Worm (Caenorhabditis elegans): ENCODE measurements around the gene H25K10.1.
A peak's percentile ranks its signal among the peaks of the same experiment; 100 is the strongest.

H25K10.1 gene

DNA sequence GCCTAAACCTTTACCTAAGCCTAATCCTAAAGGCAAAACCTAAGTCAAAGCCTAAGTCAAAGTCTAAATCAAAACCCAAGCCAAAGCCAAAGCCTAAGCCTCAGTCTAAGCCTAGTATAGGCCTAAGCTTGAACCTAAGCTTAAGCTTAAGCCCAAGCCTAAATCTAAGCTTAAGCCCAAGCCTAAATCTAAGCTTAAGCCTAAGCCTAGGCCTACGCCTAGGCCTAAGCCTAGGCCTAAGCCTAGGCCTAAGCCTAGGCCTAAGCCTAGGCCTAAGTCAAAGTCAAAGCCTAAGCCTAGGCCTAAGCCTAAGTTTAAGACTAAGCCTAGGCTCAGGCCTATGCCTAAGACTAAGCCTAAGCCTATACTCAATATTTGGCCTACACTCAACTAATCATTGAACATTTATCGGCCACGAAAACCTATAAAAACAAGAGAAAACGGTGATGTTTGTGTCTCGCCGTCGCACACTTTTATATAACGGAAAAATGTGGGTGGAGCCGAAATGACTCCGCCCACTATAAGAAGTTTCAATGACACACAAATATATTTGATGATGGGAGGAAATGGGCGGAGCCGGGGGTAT, 29.3 kb upstream of the H25K10.1 start:
- TF ChIP-seq pag-3 (tag; optimal IDR thresholded peaks at IDR 0.05; ENCODE audit: borderline replicate concordance, insufficient read depth): no peak
- no peak for TF ChIP-seq C16A3.4 (tag; optimal IDR thresholded peaks at IDR 0.05)
- TF ChIP-seq alr-1 (tag; optimal IDR thresholded peaks at IDR 0.05; ENCODE audit: borderline replicate concordance): no peak
- TF ChIP-seq unc-30 (tag; optimal IDR thresholded peaks at IDR 0.05): no peak
- TF ChIP-seq aly-2 (tag; optimal IDR thresholded peaks at IDR 0.05): no peak
- TF ChIP-seq ceh-8 (GFP tag; optimal IDR thresholded peaks at IDR 0.05): no peak
- TF ChIP-seq lsy-2 (tag; optimal IDR thresholded peaks at IDR 0.05): peak in 1 of 2 experiments; percentile 11
- TF ChIP-seq rnt-1 (tag; optimal IDR thresholded peaks at IDR 0.05): no peak
- TF ChIP-seq blmp-1 (tag; optimal IDR thresholded peaks at IDR 0.05): peak; percentile 49
- TF ChIP-seq mdl-1 (tag; optimal IDR thresholded peaks at IDR 0.05): peak in 1 of 2 experiments; percentile 7
- peak; percentile 8 for TF ChIP-seq elt-2 (tag; optimal IDR thresholded peaks at IDR 0.05)
- no peak for TF ChIP-seq ztf-4 (tag; optimal IDR thresholded peaks at IDR 0.05)
- no peak for TF ChIP-seq zip-4 (GFP tag; optimal IDR thresholded peaks at IDR 0.05)
- no peak for TF ChIP-seq snpc-4 (tag; optimal IDR thresholded peaks at IDR 0.05)
- TF ChIP-seq aha-1 (tag; optimal IDR thresholded peaks at IDR 0.05): no peak
- no peak for TF ChIP-seq sup-37 (GFP tag; optimal IDR thresholded peaks at IDR 0.05)
- TF ChIP-seq fkh-4 (tag; optimal IDR thresholded peaks at IDR 0.05; ENCODE audit: borderline replicate concordance): no peak
- TF ChIP-seq vab-15 (tag; optimal IDR thresholded peaks at IDR 0.05): no peak
- TF ChIP-seq ceh-63 (GFP tag; optimal IDR thresholded peaks at IDR 0.05): no peak
- no peak for TF ChIP-seq sptf-1 (tag; optimal IDR thresholded peaks at IDR 0.05)
- TF ChIP-seq lin-15B (tag; optimal IDR thresholded peaks at IDR 0.05): no peak
- no peak for TF ChIP-seq nhr-47 (tag; optimal IDR thresholded peaks at IDR 0.05)
- TF ChIP-seq ceh-82 (tag; optimal IDR thresholded peaks at IDR 0.05): no peak
- no peak for TF ChIP-seq unc-98 (GFP tag; IDR thresholded peaks at IDR 0.05)
- no peak for TF ChIP-seq lir-3 (tag; optimal IDR thresholded peaks at IDR 0.05; ENCODE audit: poor library complexity)
- TF ChIP-seq unc-130 (tag; optimal IDR thresholded peaks at IDR 0.05): no peak
- peak; percentile 13 for TF ChIP-seq nhr-20 (tag; optimal IDR thresholded peaks at IDR 0.05)
- peak; percentile 27 for TF ChIP-seq nhr-90 (tag; optimal IDR thresholded peaks at IDR 0.05; ENCODE audit: poor library complexity)
- TF ChIP-seq lin-13 (GFP tag; optimal IDR thresholded peaks at IDR 0.05): no peak
- TF ChIP-seq xbp-1 (tag; optimal IDR thresholded peaks at IDR 0.05): no peak
- no peak for TF ChIP-seq efl-1 (optimal IDR thresholded peaks at IDR 0.05)
- TF ChIP-seq efl-1 (GFP tag; optimal IDR thresholded peaks at IDR 0.05 in 1 of 2): no peak
- TF ChIP-seq sox-4 (tag; optimal IDR thresholded peaks at IDR 0.05): no peak
- no peak for TF ChIP-seq mab-9 (GFP tag; IDR thresholded peaks at IDR 0.05)
- peak; percentile 1 for TF ChIP-seq lin-14 (GFP tag; optimal IDR thresholded peaks at IDR 0.05)
- no peak for TF ChIP-seq lin-39 (tag; optimal IDR thresholded peaks at IDR 0.05)
- TF ChIP-seq irx-1 (tag; optimal IDR thresholded peaks at IDR 0.05): no peak
- TF ChIP-seq isw-1 (GFP tag; IDR thresholded peaks at IDR 0.05): no peak
- TF ChIP-seq nhr-76 (tag; optimal IDR thresholded peaks at IDR 0.05): no peak
- TF ChIP-seq ama-1 (optimal IDR thresholded peaks at IDR 0.05): peak; percentile 80
- no peak for TF ChIP-seq pax-3 (tag; optimal IDR thresholded peaks at IDR 0.05)
- TF ChIP-seq mef-2 (tag; optimal IDR thresholded peaks at IDR 0.05): no peak

DNA sequence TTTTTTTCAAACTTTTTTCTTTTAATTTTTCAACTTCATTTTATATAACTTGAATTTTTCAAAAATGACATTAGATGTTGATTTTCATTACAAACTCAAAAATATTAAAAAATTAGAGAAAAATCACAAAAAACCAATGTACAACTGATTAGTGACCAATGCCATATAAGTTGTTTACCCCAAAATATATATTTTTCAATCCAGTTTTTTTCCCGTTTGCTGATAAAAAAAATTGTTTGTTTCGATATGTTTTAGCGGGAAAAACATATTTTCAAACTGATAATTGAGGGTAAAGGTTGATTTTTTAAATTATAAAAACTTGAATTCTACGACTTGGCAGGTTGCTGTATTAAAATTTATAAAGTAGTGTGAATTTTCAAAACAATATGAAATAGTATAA, 25.4 kb upstream of the H25K10.1 start:
- TF ChIP-seq pqm-1 (tag; optimal IDR thresholded peaks at IDR 0.05): no peak
- TF ChIP-seq elt-2 (tag; optimal IDR thresholded peaks at IDR 0.05): peak; percentile 18
- TF ChIP-seq vab-15 (tag; optimal IDR thresholded peaks at IDR 0.05): no peak
- TF ChIP-seq efl-1 (optimal IDR thresholded peaks at IDR 0.05): no peak
- TF ChIP-seq efl-1 (GFP tag; optimal IDR thresholded peaks at IDR 0.05 in 1 of 2): peak in 1 of 2 experiments; percentile 3
- TF ChIP-seq efl-3 (GFP tag; optimal IDR thresholded peaks at IDR 0.05): no peak
- TF ChIP-seq tlp-1 (tag; optimal IDR thresholded peaks at IDR 0.05): no peak

Data from whole organism, L1 larva.